Worm (Caenorhabditis elegans): ENCODE data around the gene pals-17.

- TF ChIP-seq aly-1 (tag; optimal IDR thresholded peaks at IDR 0.05) (no peak), ceh-13 (GFP tag; optimal IDR thresholded peaks at IDR 0.05) (no peak), ceh-36 (tag; optimal IDR thresholded peaks at IDR 0.05) (no peak), hmbx-1 (tag; optimal IDR thresholded peaks at IDR 0.05) (no peak), hnd-1 (tag; optimal IDR thresholded peaks at IDR 0.05) (no peak), F13C5.2 (tag; optimal IDR thresholded peaks at IDR 0.05) (no peak), ama-1 (optimal IDR thresholded peaks at IDR 0.05) (no peak), pes-1 (GFP tag; IDR thresholded peaks at IDR 0.05) (no peak), hmg-4 (GFP tag; optimal IDR thresholded peaks at IDR 0.05) (no peak), tra-4 (tag; optimal IDR thresholded peaks at IDR 0.05) (no peak), tbx-11 (GFP tag; IDR thresholded peaks at IDR 0.05) (no peak), B0310.2 (tag; optimal IDR thresholded peaks at IDR 0.05) (no peak), scrt-1 (GFP tag; IDR thresholded peaks at IDR 0.05) (no peak), ets-7 (tag; optimal IDR thresholded peaks at IDR 0.05) (no peak)
Measured at ce11 chrIII:1345694-1346093, 46.0 kb downstream of the pals-17 start, which contains the start of gene Y82E9BL.6.
